Worm (Caenorhabditis elegans) whole organism, young adult: ENCODE data around the gene D1044.6.
A peak's percentile ranks its signal among the peaks of the same experiment; 100 is the strongest.

Experiments
- B0019.2 ChIP-seq: fragments of 200-800 bp; sonication (Bioruptor generic); conservative IDR thresholded peaks from 2 replicates; pipeline ENCODE4 v1.3.6; 2022; ENCODE audit warnings: missing genetic modification reagents, missing genetic modification characterization, missing compliant biosample characterization
- B0035.1 ChIP-seq: sonication (generic microtip); optimal IDR thresholded peaks from 2 replicates; lab custom pipeline; 2016; ENCODE audit warnings: missing genetic modification characterization, mild to moderate bottlenecking, missing compliant biosample characterization, missing genotype, missing genetic modification reagents
- C17E4.6 ChIP-seq: fragments of 200-800 bp; sonication (Bioruptor generic); IDR thresholded peaks from 2 replicates; pipeline ENCODE4 v1.3.6; 2022; ENCODE audit warnings: missing genetic modification reagents, missing genetic modification characterization, missing compliant biosample characterization
- D2030.7 ChIP-seq: fragments of 200-800 bp; sonication (Bioruptor generic); IDR thresholded peaks from 2 replicates; pipeline ENCODE4 v1.3.6; 2022; ENCODE audit warnings: missing genetic modification reagents, missing genetic modification characterization, missing compliant biosample characterization
- F22D6.2 ChIP-seq: sonication (generic microtip); optimal IDR thresholded peaks from 2 replicates; lab custom pipeline; 2016; ENCODE audit warnings: mild to moderate bottlenecking, missing genetic modification characterization, missing compliant biosample characterization
- F57A8.1 ChIP-seq: fragments of 200-800 bp; sonication (Bioruptor generic); optimal IDR thresholded peaks from 2 replicates; lab custom pipeline; 2018; ENCODE audit warnings: mild to moderate bottlenecking, missing genetic modification characterization, moderate library complexity, missing compliant biosample characterization
- F57C9.4 ChIP-seq: sonication (generic microtip); optimal IDR thresholded peaks from 2 replicates; lab custom pipeline; 2017; ENCODE audit warnings: mild to moderate bottlenecking, missing genetic modification characterization, missing compliant biosample characterization
- T07F8.4 ChIP-seq: sonication (generic microtip); optimal IDR thresholded peaks from 2 replicates; lab custom pipeline; 2016; ENCODE audit warnings: mild to moderate bottlenecking, missing genetic modification characterization, moderate library complexity, missing compliant biosample characterization
- Y53G8AR.9 ChIP-seq: fragments of 200-800 bp; sonication (Bioruptor generic); conservative IDR thresholded peaks from 2 replicates; pipeline ENCODE4 v1.3.6; 2022; ENCODE audit warnings: missing genetic modification reagents, missing genetic modification characterization, missing compliant biosample characterization
- Y56A3A.18 ChIP-seq: fragments of 200-800 bp; sonication (Bioruptor generic); IDR thresholded peaks from 2 replicates; pipeline ENCODE4 v1.3.6; 2022; ENCODE audit warnings: missing genetic modification reagents, missing genetic modification characterization, missing compliant biosample characterization
- Y95B8A.8 ChIP-seq: fragments of 200-800 bp; sonication (Bioruptor generic); IDR thresholded peaks from 2 replicates; pipeline ENCODE4 v1.3.6; 2022; ENCODE audit warnings: missing genetic modification reagents, missing genetic modification characterization, missing compliant biosample characterization
- ZK185.1 ChIP-seq: sonication (generic microtip); optimal IDR thresholded peaks from 2 replicates; lab custom pipeline; 2016; ENCODE audit warnings: mild to moderate bottlenecking, missing genetic modification characterization, missing compliant biosample characterization; ENCODE audit not compliant: poor library complexity, severe bottlenecking
- aptf-2 ChIP-seq: fragments of 200-800 bp; sonication (Bioruptor generic); conservative IDR thresholded peaks from 2 replicates; pipeline ENCODE4 v1.3.6; 2022; ENCODE audit warnings: missing genetic modification reagents, missing genetic modification characterization, missing compliant biosample characterization
- atf-7 ChIP-seq: sonication (generic microtip); optimal IDR thresholded peaks from 2 replicates; lab custom pipeline; 2017; ENCODE audit warnings: mild to moderate bottlenecking, missing genetic modification characterization, missing compliant biosample characterization
- athp-1 ChIP-seq: sonication (generic microtip); optimal IDR thresholded peaks from 2 replicates; lab custom pipeline; 2017; ENCODE audit warnings: mild to moderate bottlenecking, missing genetic modification characterization, missing compliant biosample characterization
- attf-3 ChIP-seq: fragments of 200-800 bp; sonication (Bioruptor generic); conservative IDR thresholded peaks from 2 replicates; pipeline ENCODE4 v1.3.6; 2022; ENCODE audit warnings: missing genetic modification reagents, missing genetic modification characterization, missing compliant biosample characterization
- cebp-1 ChIP-seq, 2 experiments: fragments of 200-800 bp in 1 of 2; sonication (Bioruptor generic) in 1 of 2; sonication (generic microtip) in 1 of 2; IDR thresholded peaks in 1 of 2; optimal IDR thresholded peaks in 1 of 2; 2 replicates each; pipeline versions ENCODE4 v1.3.6 to Lab custom; 2017 to 2022; ENCODE audit warnings: missing compliant biosample characterization in 2 of 2, missing genetic modification characterization in 2 of 2, mild to moderate bottlenecking in 1 of 2, missing genetic modification reagents in 1 of 2, moderate library complexity in 1 of 2
- ceh-40 ChIP-seq: fragments of 200-800 bp; sonication (Bioruptor generic); IDR thresholded peaks from 2 replicates; pipeline ENCODE4 v1.3.6; 2022; ENCODE audit warnings: missing genetic modification characterization, missing compliant biosample characterization
- die-1 ChIP-seq: sonication (generic microtip); optimal IDR thresholded peaks from 2 replicates; lab custom pipeline; 2016; ENCODE audit warnings: missing genotype, mild to moderate bottlenecking, missing genetic modification characterization, missing compliant biosample characterization
- dpff-1 ChIP-seq: sonication (generic microtip); optimal IDR thresholded peaks from 2 replicates; lab custom pipeline; 2017; ENCODE audit warnings: mild to moderate bottlenecking, missing genetic modification characterization, missing compliant biosample characterization
- ekl-4 ChIP-seq: fragments of 200-800 bp; sonication (Bioruptor generic); IDR thresholded peaks from 2 replicates; pipeline ENCODE4 v1.3.6; 2022; ENCODE audit warnings: missing genetic modification reagents, missing genetic modification characterization, missing compliant biosample characterization
- gei-17 ChIP-seq: fragments of 200-800 bp; sonication (Bioruptor generic); optimal IDR thresholded peaks from 2 replicates; lab custom pipeline; 2018; ENCODE audit warnings: mild to moderate bottlenecking, missing genetic modification characterization, missing compliant biosample characterization
- hlh-12 ChIP-seq: sonication (generic microtip); optimal IDR thresholded peaks from 2 replicates; lab custom pipeline; 2016; ENCODE audit warnings: missing genetic modification characterization, missing compliant biosample characterization
- hlh-26 ChIP-seq: fragments of 200-800 bp; sonication (Bioruptor generic); conservative IDR thresholded peaks from 2 replicates; pipeline ENCODE4 v1.3.6; 2022; ENCODE audit warnings: missing genetic modification reagents, missing genetic modification characterization, missing compliant biosample characterization
- hmg-20 ChIP-seq: fragments of 200-800 bp; sonication (Bioruptor generic); IDR thresholded peaks from 2 replicates; pipeline ENCODE4 v1.3.6; 2022; ENCODE audit warnings: missing genetic modification reagents, missing genetic modification characterization, missing compliant biosample characterization
- hrde-1 ChIP-seq: sonication (generic microtip); optimal IDR thresholded peaks from 2 replicates; lab custom pipeline; 2016; ENCODE audit warnings: missing genetic modification characterization, mild to moderate bottlenecking, missing compliant biosample characterization, moderate library complexity, missing genotype, missing genetic modification reagents, borderline replicate concordance
- hsf-1 ChIP-seq: fragments of 200-800 bp; sonication (Bioruptor generic); IDR thresholded peaks from 2 replicates; pipeline ENCODE4 v1.3.6; 2022; ENCODE audit warnings: missing genetic modification reagents, missing genetic modification characterization, missing compliant biosample characterization
- lag-1 ChIP-seq: fragments of 200-800 bp; sonication (Bioruptor generic); IDR thresholded peaks from 2 replicates; pipeline ENCODE4 v1.3.6; 2022; ENCODE audit warnings: missing genetic modification reagents, missing genetic modification characterization, missing compliant biosample characterization
- lin-40 ChIP-seq: sonication (generic microtip); optimal IDR thresholded peaks from 2 replicates; lab custom pipeline; 2016; ENCODE audit warnings: missing genetic modification characterization, mild to moderate bottlenecking, missing compliant biosample characterization, missing genotype, missing genetic modification reagents
- madf-3 ChIP-seq: fragments of 200-800 bp; sonication (Bioruptor generic); IDR thresholded peaks from 2 replicates; pipeline ENCODE4 v1.3.6; 2022; ENCODE audit warnings: missing genetic modification reagents, missing genetic modification characterization, missing compliant biosample characterization
- mcd-1 ChIP-seq: fragments of 200-800 bp; sonication (Bioruptor generic); IDR thresholded peaks from 2 replicates; pipeline ENCODE4 v1.3.6; 2022; ENCODE audit warnings: missing genetic modification reagents, missing genetic modification characterization, missing compliant biosample characterization
- mes-4 ChIP-seq: sonication (generic microtip); optimal IDR thresholded peaks from 2 replicates; lab custom pipeline; 2016; ENCODE audit warnings: missing genotype, missing genetic modification characterization, missing compliant biosample characterization
- mxl-1 ChIP-seq: sonication (generic microtip); optimal IDR thresholded peaks from 2 replicates; lab custom pipeline; 2016; ENCODE audit warnings: missing genetic modification characterization, missing compliant biosample characterization
- nfya-1 ChIP-seq: sonication (generic microtip); optimal IDR thresholded peaks from 2 replicates; lab custom pipeline; 2017; ENCODE audit warnings: antibody characterized with exemption, missing compliant biosample characterization, missing genetic modification characterization, borderline replicate concordance; ENCODE audit not compliant: insufficient read depth
- nhr-90 ChIP-seq: sonication (generic microtip); optimal IDR thresholded peaks from 2 replicates; lab custom pipeline; 2016; ENCODE audit warnings: missing genotype, mild to moderate bottlenecking, missing genetic modification characterization, missing compliant biosample characterization
- repo-1 ChIP-seq: sonication (generic microtip); optimal IDR thresholded peaks from 2 replicates; lab custom pipeline; 2017; ENCODE audit warnings: mild to moderate bottlenecking, missing genetic modification characterization, missing compliant biosample characterization
- sdz-38 ChIP-seq: sonication (generic microtip); optimal IDR thresholded peaks from 2 replicates; lab custom pipeline; 2016; ENCODE audit warnings: missing genotype, missing genetic modification characterization, missing compliant biosample characterization
- snpc-1.1 ChIP-seq: sonication (generic microtip); optimal IDR thresholded peaks from 2 replicates; lab custom pipeline; 2017; ENCODE audit warnings: missing genetic modification characterization, mild to moderate bottlenecking, missing compliant biosample characterization, antibody characterized with exemption, moderate library complexity, missing genotype, missing genetic modification reagents; ENCODE audit not compliant: insufficient read depth
- sptf-2 ChIP-seq: fragments of 200-800 bp; sonication (Bioruptor generic); optimal IDR thresholded peaks from 2 replicates; lab custom pipeline; 2018; ENCODE audit warnings: mild to moderate bottlenecking, missing genetic modification characterization, missing compliant biosample characterization
- tbp1 ChIP-seq: fragments of 200-800 bp; sonication (Bioruptor generic); optimal IDR thresholded peaks from 2 replicates; lab custom pipeline; 2018; ENCODE audit warnings: mild to moderate bottlenecking, missing genetic modification characterization, missing compliant biosample characterization
- tbx-9 ChIP-seq: sonication (generic microtip); optimal IDR thresholded peaks from 2 replicates; lab custom pipeline; 2016; ENCODE audit warnings: borderline replicate concordance, missing genetic modification characterization, inconsistent platforms, missing compliant biosample characterization
- xnd-1 ChIP-seq: sonication (generic microtip); optimal IDR thresholded peaks from 2 replicates; lab custom pipeline; 2016; ENCODE audit warnings: missing genotype, missing genetic modification reagents, missing genetic modification characterization, missing compliant biosample characterization
- ztf-3 ChIP-seq: fragments of 200-800 bp; sonication (Bioruptor generic); optimal IDR thresholded peaks from 2 replicates; lab custom pipeline; 2018; ENCODE audit warnings: mild to moderate bottlenecking, missing genetic modification characterization, missing compliant biosample characterization

The D1044.6 gene

DNA sequence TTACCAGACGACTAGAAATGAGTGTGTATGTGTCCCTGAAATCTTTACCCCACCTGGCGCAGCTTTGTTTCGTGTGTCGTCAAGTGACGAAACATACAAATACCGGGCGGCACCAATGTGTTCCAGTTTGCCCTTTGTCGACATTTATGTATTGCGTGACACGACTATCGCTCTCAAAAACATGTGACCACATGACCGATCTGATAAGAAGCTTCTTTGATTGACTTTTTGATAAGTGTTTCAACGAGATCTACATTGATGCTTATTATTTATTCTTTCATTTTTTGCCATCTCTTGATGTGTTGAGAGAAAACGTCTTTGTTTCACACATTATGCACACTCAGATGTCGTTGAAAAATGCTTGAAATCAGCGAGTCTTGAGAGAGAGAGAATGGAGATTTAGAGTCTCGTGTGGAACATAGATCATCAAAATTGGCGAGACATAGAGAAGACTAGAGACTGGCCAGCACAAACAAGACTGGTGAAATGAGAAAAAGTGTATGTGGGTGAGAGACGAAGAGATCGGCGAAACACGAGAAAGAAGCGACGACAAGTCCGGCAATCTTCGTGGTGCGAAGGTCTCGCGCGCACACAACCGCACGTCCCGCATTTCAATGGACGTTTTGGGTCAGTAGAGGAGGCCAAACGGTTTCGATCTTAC lies 39.9 kb downstream of the D1044.6 start (continued):
- no peak for TF ChIP-seq hlh-26
- TF ChIP-seq hsf-1 = no peak
- TF ChIP-seq D2030.7 (GFP tag; lab: Robert Waterston, UW) = no peak
- TF ChIP-seq attf-3 (GFP tag; lab: Robert Waterston, UW) = 0 out of 2 replicates have a peak, but pooled peaks have one; percentile 19
- no peak for TF ChIP-seq hrde-1 (tag; lab: Kevin White, UChicago)
- TF ChIP-seq aptf-2 (GFP tag; lab: Robert Waterston, UW) = no peak
- no peak for TF ChIP-seq ztf-3 (GFP tag; lab: Kevin White, UChicago)
- peak; percentile 56 for TF ChIP-seq atf-7
- TF ChIP-seq ekl-4 (GFP tag; lab: Robert Waterston, UW) = no peak; the same call in 1 of the 2 replicates
- no peak for TF ChIP-seq F57C9.4 (tag; lab: Kevin White, UChicago)
- TF ChIP-seq Y95B8A.8 (GFP tag; lab: Robert Waterston, UW) = peak; percentile 58
- no peak for TF ChIP-seq ceh-40 (GFP tag; lab: Robert Waterston, UW)
- no peak for TF ChIP-seq B0019.2
- TF ChIP-seq repo-1 (tag; lab: Kevin White, UChicago) = no peak

DNA sequence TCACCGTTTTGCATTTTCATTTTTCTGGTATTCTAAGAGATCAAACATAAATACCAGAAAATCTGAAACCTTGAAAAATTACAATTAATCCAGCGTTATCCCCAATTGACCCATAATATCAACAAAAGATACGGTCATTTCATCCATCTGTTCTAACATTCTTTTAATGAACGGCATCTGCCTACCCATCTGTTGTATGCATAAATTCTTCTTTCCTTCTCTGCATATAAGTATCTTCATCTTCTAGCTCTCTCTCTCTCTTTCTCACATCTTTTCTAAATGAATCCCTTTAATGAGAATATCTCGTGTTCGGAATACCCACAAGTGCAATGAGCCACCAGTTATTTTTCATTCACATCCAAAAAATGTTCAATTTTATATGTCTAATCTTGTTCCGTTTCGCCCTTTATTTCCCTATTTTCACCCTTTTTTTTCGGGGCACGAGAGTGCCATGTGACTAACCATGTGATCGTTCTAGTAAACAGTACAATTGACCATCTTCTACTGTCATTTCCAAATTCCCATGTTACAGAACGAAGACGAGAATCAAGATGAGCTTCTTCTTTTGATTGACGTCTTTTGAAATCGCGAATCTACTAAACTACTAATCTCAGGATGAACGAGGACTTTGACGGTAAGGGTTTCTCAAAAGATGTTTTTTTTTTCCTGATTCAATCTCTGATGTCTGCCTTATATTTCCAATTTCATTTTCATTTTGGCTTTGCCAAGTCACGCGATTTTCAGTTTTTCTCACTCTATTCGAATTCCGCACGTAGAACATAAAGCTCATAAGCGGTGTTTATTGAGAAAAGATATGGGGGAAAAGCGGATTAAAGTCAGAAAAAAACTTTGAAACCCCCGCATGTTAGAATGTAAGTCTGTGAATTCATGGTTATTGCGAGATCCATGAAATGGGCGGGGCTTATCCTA lies 41.4 kb downstream of the D1044.6 start, which contains the start of gene R02F2.1:
Gene R02F2.1, plus strand, starts transcription at position 528 of the 930 bp plus-strand sequence.
- TF ChIP-seq hlh-12 (tag; lab: Kevin White, UChicago) (no peak), gei-17 (peak; percentile 30), sdz-38 (tag; lab: Kevin White, UChicago) (no peak), nfya-1 (tag; lab: Kevin White, UChicago) (no peak), tbp1 (GFP tag; lab: Kevin White, UChicago) (peak; percentile 25), Y53G8AR.9 (GFP tag; lab: Robert Waterston, UW) (no peak), hmg-20 (GFP tag; lab: Robert Waterston, UW) (no peak), F22D6.2 (no peak), dpff-1 (tag; lab: Kevin White, UChicago) (no peak), ZK185.1 (tag; lab: Kevin White, UChicago) (no peak), mcd-1 (GFP tag; lab: Robert Waterston, UW) (no peak), nhr-90 (tag; lab: Kevin White, UChicago) (no peak), atf-7 (no peak), lag-1 (GFP tag; lab: Robert Waterston, UW) (no peak), Y56A3A.18 (no peak), mxl-1 (tag; lab: Kevin White, UChicago) (no peak), B0019.2 (no peak), F57A8.1 (no peak), madf-3 (0 out of 2 replicates have a peak, but pooled peaks have one; percentile 23), snpc-1.1 (no peak), hrde-1 (tag; lab: Kevin White, UChicago) (no peak), B0035.1 (tag; lab: Kevin White, UChicago) (no peak), die-1 (tag; lab: Kevin White, UChicago) (no peak), cebp-1 (GFP tag; IDR thresholded peaks at IDR 0.05; lab: Robert Waterston, UW) (0 out of 2 replicates have a peak, but pooled peaks have one; percentile 26), cebp-1 (tag; optimal IDR thresholded peaks at IDR 0.05; lab: Kevin White, UChicago) (peak; percentile 67), mes-4 (tag; lab: Kevin White, UChicago) (no peak), xnd-1 (tag; lab: Kevin White, UChicago) (no peak), tbx-9 (tag; lab: Kevin White, UChicago) (no peak), lin-40 (tag; lab: Kevin White, UChicago) (no peak), C17E4.6 (GFP tag; lab: Robert Waterston, UW) (no peak), sptf-2 (GFP tag; lab: Kevin White, UChicago) (no peak), athp-1 (tag; lab: Kevin White, UChicago) (no peak), T07F8.4 (no peak)
